Fruit fly (Drosophila melanogaster) whole organism, larva: Measurements from ENCODE around the gene CG14689.

Experiments used
- noc ChIP-seq: fragments of 200-800 bp; sonication (Bioruptor generic); optimal IDR thresholded peaks from 3 replicates; lab custom pipeline; 2019; ENCODE audit warnings: missing biosample characterization, mild to moderate bottlenecking, missing genetic modification characterization, moderate library complexity

The CG14689 gene

dm6 chr3R:10711148-10711547, at the start of gene CG14689:
CG14689 (minus strand) TSS chr3R:10711248.
- TF ChIP-seq noc: no peak

dm6 chr3R:10759348-10759847, 48.4 kb upstream of the CG14689 start, which contains the start of gene CG31272:
CG31272 (minus strand) TSS chr3R:10759398.
- no peak for TF ChIP-seq noc

- no peak for TF ChIP-seq noc
Observed at dm6 chr3R:10755534-10755933, 44.5 kb upstream of the CG14689 start, which contains the start of gene CG14691. CG14691 (minus strand) TSS chr3R:10755634.

- no peak for TF ChIP-seq noc
Observed at dm6 chr3R:10751061-10751460, 40.0 kb upstream of the CG14689 start, which contains the start of gene TkR86C. TkR86C (minus strand) TSS chr3R:10751228.

dm6 chr3R:10747650-10748049, 36.6 kb upstream of the CG14689 start:
- TF ChIP-seq noc: no peak

dm6 chr3R:10735857-10736256, 24.8 kb upstream of the CG14689 start, which contains the start of gene tomboy20:
tomboy20 (minus strand) TSS chr3R:10735957.
- no peak for TF ChIP-seq noc

- no peak for TF ChIP-seq noc
Observed at dm6 chr3R:10726714-10727113, 15.7 kb upstream of the CG14689 start.

- TF ChIP-seq noc: no peak
Observed at dm6 chr3R:10714498-10714897, 3.5 kb upstream of the CG14689 start, which contains the start of gene CG4073. CG4073 (plus strand) TSS chr3R:10714798.

- no peak for TF ChIP-seq noc
Observed at dm6 chr3R:10709264-10709663, 1.8 kb downstream of the CG14689 start, which contains the start of gene CG31373. CG31373 (minus strand) TSS chr3R:10709364.

- no peak for TF ChIP-seq noc
Observed at dm6 chr3R:10708169-10708568, 2.9 kb downstream of the CG14689 start, which contains the start of gene CG31278. CG31278 (minus strand) TSS chr3R:10708340.

- TF ChIP-seq noc: no peak
Observed at dm6 chr3R:10706763-10707162, 4.3 kb downstream of the CG14689 start, which contains the start of the genes CG31467 and CG14684. CG31467 (minus strand) TSS chr3R:10706863. CG14684 (plus strand) TSS chr3R:10706974.

- TF ChIP-seq noc: no peak
Observed at dm6 chr3R:10704975-10705374, 6.1 kb downstream of the CG14689 start, which contains the start of gene CG31391. CG31391 (minus strand) TSS chr3R:10705075.

- TF ChIP-seq noc: peak; percentile 21
Observed at dm6 chr3R:10700638-10701037, 10.4 kb downstream of the CG14689 start.

dm6 chr3R:10699020-10699951, 11.8 kb downstream of the CG14689 start:
- peak; percentile 90 for TF ChIP-seq noc

- TF ChIP-seq noc: no peak
Observed at dm6 chr3R:10696371-10696777, 14.7 kb downstream of the CG14689 start, which contains the start of the genes pug, CG14683 and CG46459. pug (plus strand) TSS chr3R:10696534. CG14683 (plus strand) TSS chr3R:10696647. CG46459 (plus strand) TSS chr3R:10696647.

dm6 chr3R:10688835-10689234, 22.2 kb downstream of the CG14689 start:
- peak; percentile 52 for TF ChIP-seq noc

- TF ChIP-seq noc: no peak
Observed at dm6 chr3R:10688160-10688559, 22.9 kb downstream of the CG14689 start.
